Fruit fly (Drosophila melanogaster): ENCODE measurements around the gene Pburs.

The Pburs gene

DNA sequence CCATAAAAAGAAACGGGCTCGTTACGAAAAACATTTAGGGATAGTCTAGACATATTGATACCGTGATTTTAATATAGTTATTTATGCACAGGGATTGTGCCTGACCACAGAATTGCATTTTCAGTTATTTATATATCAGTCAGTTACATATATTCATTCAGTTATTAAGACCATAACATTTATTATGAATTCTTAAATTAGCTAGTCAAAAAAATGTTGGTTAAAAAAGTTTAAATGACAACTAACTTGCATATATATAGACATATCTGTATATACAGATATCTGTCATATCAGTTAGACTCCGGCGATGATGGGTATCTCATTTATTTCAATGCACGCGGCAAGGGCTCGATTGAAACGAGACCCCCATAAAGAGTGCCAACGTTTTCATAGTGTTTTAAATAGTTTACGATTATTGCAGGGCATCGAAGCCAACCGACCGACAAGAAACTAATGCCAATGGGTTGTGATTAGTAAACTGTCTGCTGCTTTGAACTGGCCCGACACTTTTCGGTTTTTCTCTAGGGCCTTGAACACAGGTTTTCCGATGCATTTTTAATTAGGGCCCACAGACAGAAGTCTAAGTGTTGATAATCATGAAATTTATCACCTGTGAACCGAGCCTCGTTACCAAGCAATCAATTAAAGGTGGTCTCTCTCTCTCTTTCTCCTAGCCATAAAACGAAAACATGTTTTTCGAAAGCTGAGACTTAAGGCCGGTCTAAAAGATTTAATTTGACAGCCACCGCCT, 45.7 kb upstream of the Pburs start (continued):
- peak; percentile 67; the same call in 1 of the 3 replicates for TF ChIP-seq gce (GFP tag; IDR thresholded peaks at IDR 0.05)
- TF ChIP-seq B-H2 (GFP tag; optimal IDR thresholded peaks at IDR 0.05): no peak
- peak; percentile 34 for TF ChIP-seq Lhr (GFP tag; optimal IDR thresholded peaks at IDR 0.05)
- TF ChIP-seq CG12659 (GFP tag; optimal IDR thresholded peaks at IDR 0.05): peak; percentile 42
- peak; percentile 47 for TF ChIP-seq pum (GFP tag; optimal IDR thresholded peaks at IDR 0.05)
- TF ChIP-seq Kr (GFP tag; optimal IDR thresholded peaks at IDR 0.05): no peak
- no peak for TF ChIP-seq CG1832 (GFP tag; optimal IDR thresholded peaks at IDR 0.05)
- TF ChIP-seq CG4707 (GFP tag; optimal IDR thresholded peaks at IDR 0.05): peak; percentile 41
- TF ChIP-seq Deaf1 (tag; optimal IDR thresholded peaks at IDR 0.05): peak; percentile 12
- TF ChIP-seq Sry-β (GFP tag; optimal IDR thresholded peaks at IDR 0.05): peak; percentile 24
- peak; percentile 32 for TF ChIP-seq CrebB (tag; optimal IDR thresholded peaks at IDR 0.05)
- no peak for TF ChIP-seq sc (optimal IDR thresholded peaks at IDR 0.05)
- peak; percentile 79 for TF ChIP-seq sc (GFP tag; optimal IDR thresholded peaks at IDR 0.05)
- TF ChIP-seq BEAF-32 (GFP tag; optimal IDR thresholded peaks at IDR 0.05): no peak
- TF ChIP-seq p53 (GFP tag; optimal IDR thresholded peaks at IDR 0.05): no peak
- TF ChIP-seq CG13424 (tag; optimal IDR thresholded peaks at IDR 0.05): peak; percentile 78
- peak; percentile 72 for TF ChIP-seq CG8359 (GFP tag; optimal IDR thresholded peaks at IDR 0.05; ENCODE audit: borderline replicate concordance)
- TF ChIP-seq Usf (GFP tag; optimal IDR thresholded peaks at IDR 0.05): peak; percentile 26
- TF ChIP-seq klu (GFP tag; IDR thresholded peaks at IDR 0.05): no peak
- peak; percentile 90 for TF ChIP-seq fd96Cb (tag; optimal IDR thresholded peaks at IDR 0.05)
- TF ChIP-seq CG17359 (tag; optimal IDR thresholded peaks at IDR 0.05): peak; percentile 89
- peak; percentile 58 for TF ChIP-seq TFAM (GFP tag; optimal IDR thresholded peaks at IDR 0.05)
- peak; percentile 50 for TF ChIP-seq CG17568 (GFP tag; optimal IDR thresholded peaks at IDR 0.05)
- peak in 1 of 2 experiments; percentile 58 for TF ChIP-seq Hr78 (GFP tag; optimal IDR thresholded peaks at IDR 0.05)
- peak; percentile 91 for TF ChIP-seq dmrt11E (tag; optimal IDR thresholded peaks at IDR 0.05)
- peak; percentile 75 for TF ChIP-seq tin (GFP tag; optimal IDR thresholded peaks at IDR 0.05)
- peak; percentile 59 for TF ChIP-seq Jarid2 (GFP tag; optimal IDR thresholded peaks at IDR 0.05)
- TF ChIP-seq CG18764 (GFP tag; optimal IDR thresholded peaks at IDR 0.05): peak; percentile 70
- TF ChIP-seq CG8765 (GFP tag; IDR thresholded peaks at IDR 0.05): no peak; the same call in 1 of the 2 replicates
- TF ChIP-seq dm (GFP tag; optimal IDR thresholded peaks at IDR 0.05): no peak
- TF ChIP-seq CG14441 (GFP tag; IDR thresholded peaks at IDR 0.05): peak; percentile 70
- TF ChIP-seq CG30403 (GFP tag; optimal IDR thresholded peaks at IDR 0.05): peak; percentile 70
- no peak for TF ChIP-seq CG3847 (GFP tag; IDR thresholded peaks at IDR 0.05)
- peak; percentile 29; the same call in 1 of the 2 replicates for TF ChIP-seq CG4360 (GFP tag; IDR thresholded peaks at IDR 0.05)
- peak; percentile 82 for TF ChIP-seq CG8924 (tag; optimal IDR thresholded peaks at IDR 0.05)
- peak; percentile 22 for TF ChIP-seq CG6683 (GFP tag; optimal IDR thresholded peaks at IDR 0.05)
- TF ChIP-seq phol (tag; optimal IDR thresholded peaks at IDR 0.05): peak; percentile 92
- peak; percentile 42 for TF ChIP-seq scrt (GFP tag; optimal IDR thresholded peaks at IDR 0.05)
- peak; percentile 64 for TF ChIP-seq kay (GFP tag; optimal IDR thresholded peaks at IDR 0.05)
- TF ChIP-seq CG30020 (tag; optimal IDR thresholded peaks at IDR 0.05): peak; percentile 57
- peak; percentile 92 for TF ChIP-seq CG14710 (tag; optimal IDR thresholded peaks at IDR 0.05)
- peak; percentile 48; the same call in 1 of the 2 replicates for TF ChIP-seq vvl (GFP tag; IDR thresholded peaks at IDR 0.05)
- peak; percentile 80 for TF ChIP-seq CG8388 (GFP tag; optimal IDR thresholded peaks at IDR 0.05)
- TF ChIP-seq Xrp1 (GFP tag; IDR thresholded peaks at IDR 0.05): peak; percentile 90
- TF ChIP-seq Gug (GFP tag; IDR thresholded peaks at IDR 0.05): peak; percentile 34; the same call in 2 of the 4 replicates
- TF ChIP-seq tup (GFP tag; optimal IDR thresholded peaks at IDR 0.05): peak; percentile 13
- no peak for TF ChIP-seq GATAe (GFP tag; conservative IDR thresholded peaks at IDR 0.05)
- TF ChIP-seq CG13296 (GFP tag; optimal IDR thresholded peaks at IDR 0.05): peak; percentile 32
